Worm (Caenorhabditis elegans) whole organism, L4/young adult: ENCODE data around the gene lelo-2.

Source experiments
- W03F9.2 ChIP-seq: fragments of 150-350 bp; optimal IDR thresholded peaks from 2 replicates; lab custom pipeline; 2014; ENCODE audit warnings: missing biosample characterization, missing genetic modification characterization
- dao-5 ChIP-seq: sonication (generic microtip); optimal IDR thresholded peaks from 2 replicates; lab custom pipeline; 2016; ENCODE audit warnings: missing genotype, missing genetic modification characterization, moderate library complexity, missing compliant biosample characterization
- him-1 ChIP-seq: sonication (generic microtip); optimal IDR thresholded peaks from 2 replicates; lab custom pipeline; 2016; ENCODE audit warnings: missing genotype, missing genetic modification reagents, missing genetic modification characterization, missing compliant biosample characterization

ce11 chrIII:1389988-1390387 lies 37.0 kb downstream of the lelo-2 start:
- TF ChIP-seq him-1 (tag; lab: Kevin White, UChicago) (no peak), dao-5 (tag; lab: Kevin White, UChicago) (no peak), W03F9.2 (tag; lab: Kevin White, UChicago) (no peak)
